Worm (Caenorhabditis elegans) whole organism, midembryonic: ENCODE results near the gene str-56.

Source experiments
- flt-1 ChIP-seq: fragments of 200-800 bp; sonication (Bioruptor generic); IDR thresholded peaks from 2 replicates; pipeline ENCODE4 v1.3.6; 2022; ENCODE audit warnings: missing genetic modification characterization, missing compliant biosample characterization
- klf-2 ChIP-seq: fragments of 200-800 bp; sonication (Bioruptor generic); conservative IDR thresholded peaks from 2 replicates; pipeline ENCODE4 v1.3.6; 2022; ENCODE audit warnings: missing genetic modification reagents, missing genetic modification characterization, missing compliant biosample characterization
- med-1 ChIP-seq: sonication (generic microtip); optimal IDR thresholded peaks from 2 replicates; lab custom pipeline; 2017; ENCODE audit warnings: missing genetic modification characterization, mild to moderate bottlenecking, missing compliant biosample characterization, antibody characterized with exemption, missing genetic modification reagents; ENCODE audit not compliant: insufficient read depth
- ref-1 ChIP-seq: fragments of 200-800 bp; sonication (Bioruptor generic); conservative IDR thresholded peaks from 2 replicates; pipeline ENCODE4 v1.3.6; 2022; ENCODE audit warnings: missing genetic modification reagents, missing genetic modification characterization, missing compliant biosample characterization
- tab-1 ChIP-seq: fragments of 200-800 bp; sonication (Bioruptor generic); IDR thresholded peaks from 2 replicates; pipeline ENCODE4 v1.3.6; 2022; ENCODE audit warnings: missing genetic modification characterization, missing compliant biosample characterization
- ztf-29 ChIP-seq: fragments of 200-800 bp; sonication (Bioruptor generic); IDR thresholded peaks from 2 replicates; pipeline ENCODE4 v1.3.6; 2022; ENCODE audit warnings: missing genetic modification reagents, missing genetic modification characterization, missing compliant biosample characterization

DNA sequence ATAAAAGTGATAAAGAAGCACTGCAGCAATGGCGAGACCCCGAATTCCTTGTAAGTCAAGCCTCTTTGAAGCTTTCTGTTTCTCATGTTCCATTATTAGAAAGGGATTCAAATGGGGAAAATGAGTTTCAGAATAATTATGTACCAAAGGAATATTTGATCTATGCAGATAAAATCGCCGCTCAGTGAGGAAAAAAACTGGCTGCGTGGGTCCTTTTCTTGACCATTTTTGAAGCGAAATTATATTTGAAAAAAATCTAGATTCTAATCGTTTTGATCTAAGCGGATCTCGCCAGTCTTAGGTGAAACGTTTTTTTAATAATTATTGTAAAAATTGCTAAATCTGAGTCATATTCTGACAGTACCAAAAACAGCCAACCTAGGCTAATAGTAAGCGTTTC lies 12.3 kb downstream of the str-56 start, which contains the start of gene oac-42:
- no peak for TF ChIP-seq ref-1 (GFP tag; lab: Robert Waterston, UW)
- no peak for TF ChIP-seq flt-1 (GFP tag; lab: Robert Waterston, UW)
- TF ChIP-seq ztf-29 (GFP tag; lab: Robert Waterston, UW), result no peak
- no peak for TF ChIP-seq med-1 (GFP tag; lab: Kevin White, UChicago)
- TF ChIP-seq klf-2 (GFP tag; lab: Robert Waterston, UW), result no peak
- TF ChIP-seq tab-1 (GFP tag; lab: Robert Waterston, UW), result no peak
